Worm (Caenorhabditis elegans) whole organism, mixed stage, embryonic: ENCODE results near the gene F56F11.1.

Source experiments
- M03D4.4 ChIP-seq: sonication (generic microtip); optimal IDR thresholded peaks from 2 replicates; lab custom pipeline; 2017; ENCODE audit warnings: mild to moderate bottlenecking, missing genetic modification characterization, missing compliant biosample characterization
- blmp-1 ChIP-seq: fragments of 150-350 bp; optimal IDR thresholded peaks from 2 replicates; lab custom pipeline; 2014; ENCODE audit warnings: missing biosample characterization, missing genetic modification characterization
- ceh-39 ChIP-seq: fragments of 150-350 bp; optimal IDR thresholded peaks from 2 replicates; lab custom pipeline; 2014; ENCODE audit warnings: missing biosample characterization, missing genetic modification characterization
- ceh-43 ChIP-seq: fragments of 200-800 bp; sonication (Bioruptor generic); optimal IDR thresholded peaks from 2 replicates; lab custom pipeline; 2018; ENCODE audit warnings: mild to moderate bottlenecking, missing genetic modification characterization, moderate library complexity, missing compliant biosample characterization
- ceh-83 ChIP-seq: fragments of 200-800 bp; sonication (Bioruptor generic); optimal IDR thresholded peaks from 2 replicates; lab custom pipeline; 2018; ENCODE audit warnings: mild to moderate bottlenecking, missing genetic modification characterization, missing compliant biosample characterization
- ces-1 ChIP-seq: fragments of 150-350 bp; optimal IDR thresholded peaks from 2 replicates; lab custom pipeline; 2014; ENCODE audit warnings: missing biosample characterization, missing genetic modification reagents, missing genetic modification characterization
- cnd-1 ChIP-seq: fragments of 200-800 bp; sonication (Bioruptor generic); optimal IDR thresholded peaks from 2 replicates; lab custom pipeline; 2018; ENCODE audit warnings: mild to moderate bottlenecking, missing genetic modification characterization, missing compliant biosample characterization
- elt-1 ChIP-seq: sonication (generic microtip); optimal IDR thresholded peaks from 2 replicates; lab custom pipeline; 2017; ENCODE audit warnings: missing genetic modification characterization, mild to moderate bottlenecking, missing compliant biosample characterization, antibody characterized with exemption, moderate library complexity, borderline replicate concordance; ENCODE audit not compliant: insufficient read depth
- elt-3 ChIP-seq: fragments of 150-350 bp; optimal IDR thresholded peaks from 2 replicates; lab custom pipeline; 2014; ENCODE audit warnings: missing biosample characterization, missing genetic modification characterization
- flh-1 ChIP-seq: fragments of 200-800 bp; sonication (Bioruptor generic); optimal IDR thresholded peaks from 2 replicates; lab custom pipeline; 2018; ENCODE audit warnings: mild to moderate bottlenecking, missing genetic modification characterization, moderate library complexity, missing compliant biosample characterization
- ham-2 ChIP-seq: fragments of 200-800 bp; sonication (Bioruptor generic); optimal IDR thresholded peaks from 2 replicates; lab custom pipeline; 2018; ENCODE audit warnings: mild to moderate bottlenecking, missing genetic modification characterization, missing compliant biosample characterization
- hlh-1 ChIP-seq: fragments of 150-350 bp; optimal IDR thresholded peaks from 2 replicates; lab custom pipeline; 2014; ENCODE audit warnings: missing biosample characterization, missing genetic modification reagents, missing genetic modification characterization
- lin-13 ChIP-seq: fragments of 150-350 bp; optimal IDR thresholded peaks from 2 replicates; lab custom pipeline; 2014; ENCODE audit warnings: missing biosample characterization, missing genetic modification characterization
- lin-32 ChIP-seq: fragments of 200-800 bp; sonication (Bioruptor generic); optimal IDR thresholded peaks from 2 replicates; lab custom pipeline; 2018; ENCODE audit warnings: mild to moderate bottlenecking, missing genetic modification characterization, missing compliant biosample characterization
- lsy-2 ChIP-seq: fragments of 150-350 bp; optimal IDR thresholded peaks from 2 replicates; lab custom pipeline; 2014; ENCODE audit warnings: missing biosample characterization, missing genetic modification characterization
- mab-5 ChIP-seq: fragments of 150-350 bp; optimal IDR thresholded peaks from 2 replicates; lab custom pipeline; 2014; ENCODE audit warnings: missing biosample characterization, missing genetic modification characterization
- mep-1 ChIP-seq: fragments of 150-350 bp; optimal IDR thresholded peaks from 2 replicates; lab custom pipeline; 2017; ENCODE audit warnings: missing biosample characterization, missing genetic modification reagents, missing genetic modification characterization, inconsistent platforms
- mls-2 ChIP-seq: sonication (generic microtip); optimal IDR thresholded peaks from 2 replicates; lab custom pipeline; 2016; ENCODE audit warnings: mild to moderate bottlenecking, missing genetic modification characterization, moderate library complexity, missing compliant biosample characterization
- nhr-12 ChIP-seq: fragments of 150-350 bp; optimal IDR thresholded peaks from 2 replicates; lab custom pipeline; 2014; ENCODE audit warnings: missing biosample characterization, missing genetic modification characterization
- nhr-2 ChIP-seq: fragments of 150-350 bp; optimal IDR thresholded peaks from 2 replicates; lab custom pipeline; 2014; ENCODE audit warnings: missing biosample characterization, missing genetic modification characterization
- nhr-237 ChIP-seq: fragments of 150-350 bp; optimal IDR thresholded peaks from 2 replicates; lab custom pipeline; 2014; ENCODE audit warnings: missing biosample characterization, missing genetic modification characterization
- nhr-28 ChIP-seq: fragments of 150-350 bp; optimal IDR thresholded peaks from 2 replicates; lab custom pipeline; 2014; ENCODE audit warnings: missing biosample characterization, missing genetic modification characterization
- pha-4 ChIP-seq: fragments of 150-350 bp; optimal IDR thresholded peaks from 2 replicates; lab custom pipeline; 2018; ENCODE audit warnings: missing biosample characterization, missing genetic modification reagents, missing genetic modification characterization
- snpc-4 ChIP-seq: fragments of 150-350 bp; optimal IDR thresholded peaks from 2 replicates; lab custom pipeline; 2014; ENCODE audit warnings: missing biosample characterization, missing genetic modification characterization
- sptf-1 ChIP-seq: sonication (generic microtip); optimal IDR thresholded peaks from 2 replicates; lab custom pipeline; 2017; ENCODE audit warnings: mild to moderate bottlenecking, missing genetic modification characterization, moderate library complexity, missing compliant biosample characterization
- unc-39 ChIP-seq: fragments of 150-350 bp; optimal IDR thresholded peaks from 2 replicates; lab custom pipeline; 2014; ENCODE audit warnings: missing biosample characterization, missing genetic modification characterization
- unc-62 ChIP-seq: fragments of 150-350 bp; optimal IDR thresholded peaks from 2 replicates; lab custom pipeline; 2014; ENCODE audit warnings: missing biosample characterization, missing genetic modification reagents, missing genetic modification characterization
- ztf-11 ChIP-seq: fragments of 150-350 bp; optimal IDR thresholded peaks from 2 replicates; lab custom pipeline; 2014; ENCODE audit warnings: missing biosample characterization, missing genetic modification characterization

The F56F11.1 gene

DNA sequence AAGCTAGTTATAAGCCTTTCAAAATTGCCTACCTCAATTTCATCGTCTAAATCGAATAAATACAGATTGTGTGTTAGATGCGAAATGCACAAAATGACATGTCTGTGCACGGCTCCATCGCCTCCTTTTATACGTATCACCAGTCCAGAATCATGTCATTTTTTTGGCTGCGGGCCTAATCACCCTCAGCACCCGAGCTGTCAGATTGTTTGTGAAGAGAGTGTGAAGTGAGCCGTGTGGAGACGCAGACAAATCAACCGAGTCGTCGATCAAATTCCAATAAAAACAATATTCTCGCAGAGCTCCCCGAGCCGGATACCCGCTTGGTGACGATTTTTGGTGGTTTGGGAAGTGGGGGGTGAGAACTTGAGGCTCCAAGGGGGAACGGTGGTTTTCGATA lies 9.6 kb downstream of the F56F11.1 start, which contains the start of gene idpa-1:
idpa-1 (minus strand) TSS at position 101 of the 400 bp plus-strand sequence.
- TF ChIP-seq M03D4.4 (tag; lab: Kevin White, UChicago) = no peak
- no peak for TF ChIP-seq cnd-1
- no peak for TF ChIP-seq nhr-237 (tag; lab: Kevin White, UChicago)
- no peak for TF ChIP-seq ces-1 (GFP tag; lab: Kevin White, UChicago)
- TF ChIP-seq mab-5 (tag; lab: Kevin White, UChicago) = no peak
- no peak for TF ChIP-seq ham-2 (GFP tag; lab: Kevin White, UChicago)
- TF ChIP-seq unc-62 (GFP tag; lab: Kevin White, UChicago) = no peak
- no peak for TF ChIP-seq mls-2
- TF ChIP-seq mep-1 (tag; lab: Kevin White, UChicago) = no peak
- TF ChIP-seq elt-1 = no peak
- no peak for TF ChIP-seq nhr-2
- no peak for TF ChIP-seq lsy-2 (tag; lab: Kevin White, UChicago)

- TF ChIP-seq ces-1 (GFP tag; lab: Kevin White, UChicago) (peak; percentile 87), ceh-83 (no peak)
- TF ChIP-seq, all 35 proteins: peak for 1
These were observed 12.6 kb downstream of the F56F11.1 start for ce11 chrIII:2904164-2904563.

- TF ChIP-seq ceh-39 (tag; lab: Kevin White, UChicago) (no peak), nhr-237 (tag; lab: Kevin White, UChicago) (no peak), ces-1 (GFP tag; lab: Kevin White, UChicago) (peak; percentile 64), mep-1 (tag; lab: Kevin White, UChicago) (no peak)
These were observed 16.3 kb downstream of the F56F11.1 start for ce11 chrIII:2907819-2908218.

DNA sequence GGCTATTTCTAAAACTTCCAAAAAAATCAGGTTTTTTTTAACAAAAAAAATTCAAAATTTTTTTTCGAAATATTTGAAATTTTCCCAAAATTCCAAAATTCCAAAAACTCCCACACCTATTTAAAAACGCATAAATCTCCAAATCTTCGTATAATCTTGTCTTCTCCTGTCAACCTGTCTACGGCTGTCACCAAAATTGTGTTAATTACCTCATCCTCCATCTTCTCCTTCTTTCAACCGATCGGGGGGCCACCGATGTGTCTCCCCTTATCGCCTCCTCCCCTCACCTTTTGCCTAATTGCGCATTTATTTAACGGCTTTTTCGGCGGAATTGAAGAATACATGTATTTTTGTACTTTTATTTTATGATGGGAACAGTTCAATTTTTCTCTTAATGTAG lies 17.3 kb downstream of the F56F11.1 start:
- TF ChIP-seq unc-62 (GFP tag; lab: Kevin White, UChicago) (peak; percentile 56), blmp-1 (tag; lab: Kevin White, UChicago) (no peak), mep-1 (tag; lab: Kevin White, UChicago) (no peak), lin-32 (GFP tag; lab: Kevin White, UChicago) (no peak), lin-13 (tag; lab: Kevin White, UChicago) (no peak), hlh-1 (tag; lab: Kevin White, UChicago) (no peak), ztf-11 (tag; lab: Kevin White, UChicago) (no peak), nhr-28 (no peak), elt-1 (peak; percentile 14), mab-5 (tag; lab: Kevin White, UChicago) (no peak), ham-2 (GFP tag; lab: Kevin White, UChicago) (peak; percentile 24), unc-39 (tag; lab: Kevin White, UChicago) (no peak)
- TF ChIP-seq, all 35 proteins: peak for 3

- no peak for TF ChIP-seq nhr-12 (tag; lab: Kevin White, UChicago)
- no peak for TF ChIP-seq snpc-4
- no peak for TF ChIP-seq elt-3
- TF ChIP-seq lin-13 (tag; lab: Kevin White, UChicago) = no peak
- no peak for TF ChIP-seq lsy-2 (tag; lab: Kevin White, UChicago)
- TF ChIP-seq pha-4 (tag; lab: Kevin White, UChicago) = no peak
- TF ChIP-seq ceh-43 (GFP tag; lab: Kevin White, UChicago) = no peak
- TF ChIP-seq, all 35 proteins: peak for 0
These were observed 19.1 kb downstream of the F56F11.1 start, which contains the start of gene cdh-1 for ce11 chrIII:2910606-2911005. Gene cdh-1, plus strand, starts transcription at chrIII:2910906.

ce11 chrIII:2912916-2913315 lies 21.4 kb downstream of the F56F11.1 start:
- peak; percentile 74 for TF ChIP-seq mls-2
- no peak for TF ChIP-seq ceh-39 (tag; lab: Kevin White, UChicago)
- TF ChIP-seq flh-1 = no peak
- peak; percentile 34 for TF ChIP-seq ceh-43 (GFP tag; lab: Kevin White, UChicago)
- TF ChIP-seq sptf-1 = peak; percentile 89
- TF ChIP-seq ceh-83 = no peak
- peak; percentile 10 for TF ChIP-seq ces-1 (GFP tag; lab: Kevin White, UChicago)
- TF ChIP-seq M03D4.4 (tag; lab: Kevin White, UChicago) = no peak
- TF ChIP-seq, all 35 proteins: peak for 4

- TF ChIP-seq hlh-1 (tag; lab: Kevin White, UChicago) (no peak), ztf-11 (tag; lab: Kevin White, UChicago) (no peak), ces-1 (GFP tag; lab: Kevin White, UChicago) (peak; percentile 100), ceh-39 (tag; lab: Kevin White, UChicago) (no peak), flh-1 (no peak)
- TF ChIP-seq, all 35 proteins: peak for 1
These were observed 22.5 kb downstream of the F56F11.1 start for ce11 chrIII:2914029-2914428.
